Worm (Caenorhabditis elegans) whole organism, mixed stage, embryonic: ENCODE measurements around the gene M176.4.

Source experiments
- ceh-39 ChIP-seq: fragments of 150-350 bp; optimal IDR thresholded peaks from 2 replicates; lab custom pipeline; 2014; ENCODE audit warnings: missing biosample characterization, missing genetic modification characterization
- ces-1 ChIP-seq: fragments of 150-350 bp; optimal IDR thresholded peaks from 2 replicates; lab custom pipeline; 2014; ENCODE audit warnings: missing biosample characterization, missing genetic modification reagents, missing genetic modification characterization
- drap-1 ChIP-seq: fragments of 200-800 bp; sonication (Bioruptor generic); optimal IDR thresholded peaks from 3 replicates; lab custom pipeline; 2018; ENCODE audit warnings: mild to moderate bottlenecking, missing genetic modification characterization, missing compliant biosample characterization
- lin-13 ChIP-seq: fragments of 150-350 bp; optimal IDR thresholded peaks from 2 replicates; lab custom pipeline; 2014; ENCODE audit warnings: missing biosample characterization, missing genetic modification characterization
- mab-5 ChIP-seq: fragments of 150-350 bp; optimal IDR thresholded peaks from 2 replicates; lab custom pipeline; 2014; ENCODE audit warnings: missing biosample characterization, missing genetic modification characterization
- mls-2 ChIP-seq: sonication (generic microtip); optimal IDR thresholded peaks from 2 replicates; lab custom pipeline; 2016; ENCODE audit warnings: mild to moderate bottlenecking, missing genetic modification characterization, moderate library complexity, missing compliant biosample characterization
- snpc-4 ChIP-seq: fragments of 150-350 bp; optimal IDR thresholded peaks from 2 replicates; lab custom pipeline; 2014; ENCODE audit warnings: missing biosample characterization, missing genetic modification characterization
- ztf-11 ChIP-seq: fragments of 150-350 bp; optimal IDR thresholded peaks from 2 replicates; lab custom pipeline; 2014; ENCODE audit warnings: missing biosample characterization, missing genetic modification characterization

DNA sequence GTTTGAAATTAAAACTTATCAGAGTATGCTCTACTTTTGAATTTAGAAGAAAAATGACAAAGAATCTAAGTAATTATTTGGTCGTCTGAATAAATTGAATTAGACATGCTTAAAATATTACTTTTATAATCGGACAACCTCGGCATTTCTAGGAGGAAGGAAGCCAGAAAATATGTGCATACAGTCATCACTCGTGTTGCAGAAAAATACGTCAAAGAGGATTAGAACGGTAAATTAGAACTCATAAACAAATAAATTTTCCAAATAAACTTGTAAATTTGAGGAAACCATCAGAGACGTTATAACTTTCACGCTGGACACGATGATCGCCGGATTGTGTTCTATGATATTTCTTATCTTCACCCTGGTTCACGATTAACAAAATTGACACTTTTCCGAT lies 36.1 kb downstream of the M176.4 start, which contains the start of gene chil-19:
- no peak for TF ChIP-seq mls-2 (tag; lab: Kevin White, UChicago)
- TF ChIP-seq mab-5 (tag; lab: Kevin White, UChicago): no peak
- TF ChIP-seq ztf-11 (tag; lab: Kevin White, UChicago): no peak
- TF ChIP-seq drap-1: no peak
- TF ChIP-seq snpc-4 (tag; lab: Kevin White, UChicago): no peak
- no peak for TF ChIP-seq lin-13 (tag; lab: Kevin White, UChicago)
- TF ChIP-seq ceh-39 (tag; lab: Kevin White, UChicago): no peak
- TF ChIP-seq ces-1 (GFP tag; lab: Kevin White, UChicago): no peak
